Fruit fly (Drosophila melanogaster) whole organism, embryonic: Measurements from ENCODE around the gene Kdm3.

Experiments used
- Ada2b ChIP-seq: fragments of 200-800 bp; sonication (Bioruptor generic); IDR thresholded peaks from 2 replicates; pipeline ENCODE4 v1.3.6; 2022; ENCODE audit warnings: missing biosample characterization, missing genetic modification characterization
- Antp ChIP-seq: fragments of 200-800 bp; sonication (Bioruptor generic); optimal IDR thresholded peaks from 3 replicates; lab custom pipeline; 2016; ENCODE audit warnings: missing biosample characterization, missing genetic modification characterization
- CG10654 ChIP-seq: fragments of 200-800 bp; sonication (Bioruptor generic); optimal IDR thresholded peaks from 2 replicates; lab custom pipeline; 2016; ENCODE audit warnings: missing biosample characterization, missing genetic modification characterization
- CG10979 ChIP-seq: fragments of 200-800 bp; sonication (Bioruptor generic); optimal IDR thresholded peaks from 2 replicates; lab custom pipeline; 2018; ENCODE audit warnings: missing biosample characterization, mild to moderate bottlenecking, missing genetic modification characterization, moderate library complexity
- CG11085 ChIP-seq: fragments of 200-800 bp; sonication (Bioruptor generic); IDR thresholded peaks from 2 replicates; pipeline ENCODE4 v1.3.6; 2022; ENCODE audit warnings: missing biosample characterization, missing genetic modification characterization
- CG11093 ChIP-seq: fragments of 200-800 bp; sonication (Bioruptor generic); IDR thresholded peaks from 3 replicates; pipeline ENCODE4 v1.3.6; 2022; ENCODE audit warnings: missing biosample characterization, missing genetic modification characterization
- CG12391 ChIP-seq: fragments of 200-800 bp; sonication (Bioruptor generic); optimal IDR thresholded peaks from 3 replicates; lab custom pipeline; 2018; ENCODE audit warnings: missing biosample characterization, mild to moderate bottlenecking, missing genetic modification characterization, moderate library complexity
- CG13894 ChIP-seq: fragments of 200-800 bp; sonication (Bioruptor generic); optimal IDR thresholded peaks from 3 replicates; lab custom pipeline; 2018; ENCODE audit warnings: missing biosample characterization, mild to moderate bottlenecking, missing genetic modification characterization, moderate library complexity
- CG1792 ChIP-seq: fragments of 200-800 bp; sonication (Bioruptor generic); optimal IDR thresholded peaks from 2 replicates; lab custom pipeline; 2016; ENCODE audit warnings: missing biosample characterization, missing genetic modification characterization
- CG18011 ChIP-seq: fragments of 200-800 bp; sonication (Bioruptor generic); optimal IDR thresholded peaks from 2 replicates; lab custom pipeline; 2017; ENCODE audit warnings: missing biosample characterization, missing genetic modification characterization, mild to moderate bottlenecking, moderate library complexity, missing genotype
- CG18764 ChIP-seq: fragments of 200-800 bp; sonication (Bioruptor generic); optimal IDR thresholded peaks from 3 replicates; lab custom pipeline; 2016; ENCODE audit warnings: missing biosample characterization, missing genetic modification characterization
- CG31224 ChIP-seq: fragments of 200-800 bp; sonication (Bioruptor generic); IDR thresholded peaks from 2 replicates; pipeline ENCODE4 v1.3.6; 2022; ENCODE audit warnings: missing biosample characterization, missing genetic modification characterization
- CG4707 ChIP-seq: fragments of 200-800 bp; sonication (Bioruptor generic); optimal IDR thresholded peaks from 2 replicates; lab custom pipeline; 2018; ENCODE audit warnings: missing biosample characterization, mild to moderate bottlenecking, missing genetic modification characterization, moderate library complexity
- CG7839 ChIP-seq: fragments of 200-800 bp; sonication (Bioruptor generic); optimal IDR thresholded peaks from 3 replicates; lab custom pipeline; 2018; ENCODE audit warnings: missing biosample characterization, mild to moderate bottlenecking, missing genetic modification characterization, moderate library complexity
- CG9215 ChIP-seq: fragments of 200-800 bp; sonication (Bioruptor generic); IDR thresholded peaks from 2 replicates; pipeline ENCODE4 v1.3.6; 2022; ENCODE audit warnings: missing biosample characterization, missing genetic modification characterization
- CHES-1-like ChIP-seq: fragments of 200-800 bp; sonication (Bioruptor generic); optimal IDR thresholded peaks from 2 replicates; lab custom pipeline; 2016; ENCODE audit warnings: missing biosample characterization, missing genetic modification characterization
- Dip2 ChIP-seq: fragments of 200-800 bp; sonication (Bioruptor generic); IDR thresholded peaks from 2 replicates; pipeline ENCODE4 v1.3.6; 2022; ENCODE audit warnings: missing biosample characterization, missing genetic modification characterization
- E2f1 ChIP-seq: fragments of 200-800 bp; sonication (Bioruptor generic); IDR thresholded peaks from 2 replicates; pipeline ENCODE4 v1.3.6; 2022; ENCODE audit warnings: missing biosample characterization, missing genetic modification characterization
- Elba2 ChIP-seq: fragments of 200-800 bp; sonication (Bioruptor generic); optimal IDR thresholded peaks from 3 replicates; lab custom pipeline; 2016; ENCODE audit warnings: missing biosample characterization, missing genetic modification characterization
- HmgD ChIP-seq: fragments of 200-800 bp; sonication (Bioruptor generic); optimal IDR thresholded peaks from 3 replicates; lab custom pipeline; 2016; ENCODE audit warnings: missing biosample characterization, missing genetic modification characterization
- Opbp ChIP-seq: fragments of 200-800 bp; sonication (Bioruptor generic); IDR thresholded peaks from 3 replicates; pipeline ENCODE4 v1.3.6; 2022; ENCODE audit warnings: missing biosample characterization, missing genetic modification characterization; ENCODE audit not compliant: partially characterized antibody
- Pdp1 ChIP-seq, 2 experiments: fragments of 200-800 bp; sonication (Bioruptor generic); optimal IDR thresholded peaks; 3 replicates each; lab custom pipeline; 2016; ENCODE audit warnings: missing biosample characterization in 2 of 2, missing genetic modification characterization in 2 of 2, mild to moderate bottlenecking in 1 of 2, moderate library complexity in 1 of 2
- Side ChIP-seq: fragments of 200-800 bp; sonication (Bioruptor generic); optimal IDR thresholded peaks from 2 replicates; lab custom pipeline; 2016; ENCODE audit warnings: missing biosample characterization, missing genetic modification characterization
- Six4 ChIP-seq: fragments of 200-800 bp; sonication (Bioruptor generic); optimal IDR thresholded peaks from 2 replicates; lab custom pipeline; 2016; ENCODE audit warnings: missing biosample characterization, missing genetic modification characterization
- Stat92E ChIP-seq, 3 experiments: fragments of >200 bp in 2 of 3; fragments of 200-800 bp in 1 of 3; sonication (Bioruptor generic) in 1 of 3; optimal IDR thresholded peaks; 2 replicates each; lab custom pipeline; 2017 to 2019; ENCODE audit warnings: missing biosample characterization in 3 of 3, missing genetic modification characterization in 3 of 3, mild to moderate bottlenecking in 1 of 3, moderate library complexity in 1 of 3
- Tbp ChIP-seq: fragments of >200 bp; optimal IDR thresholded peaks from 2 replicates; lab custom pipeline; 2018; ENCODE audit warnings: missing biosample characterization, missing genetic modification characterization
- br ChIP-seq: fragments of >200 bp; optimal IDR thresholded peaks from 2 replicates; lab custom pipeline; 2017
- cg ChIP-seq: fragments of 200-800 bp; sonication (Bioruptor generic); optimal IDR thresholded peaks from 3 replicates; lab custom pipeline; 2019; ENCODE audit warnings: missing biosample characterization, mild to moderate bottlenecking, missing genetic modification characterization, moderate library complexity
- crol ChIP-seq: fragments of 200-800 bp; sonication (Bioruptor generic); IDR thresholded peaks from 2 replicates; pipeline ENCODE4 v1.3.6; 2022; ENCODE audit warnings: missing biosample characterization, missing genetic modification characterization
- dmrt99B ChIP-seq: fragments of 200-800 bp; sonication (Bioruptor generic); optimal IDR thresholded peaks from 2 replicates; lab custom pipeline; 2018; ENCODE audit warnings: missing biosample characterization, mild to moderate bottlenecking, missing genetic modification characterization, moderate library complexity
- fru ChIP-seq: fragments of >200 bp; optimal IDR thresholded peaks from 2 replicates; lab custom pipeline; 2017
- gem ChIP-seq: fragments of 200-800 bp; sonication (Bioruptor generic); optimal IDR thresholded peaks from 2 replicates; lab custom pipeline; 2019; ENCODE audit warnings: missing biosample characterization, mild to moderate bottlenecking, missing genetic modification characterization, moderate library complexity
- gsb-n ChIP-seq: fragments of 200-800 bp; sonication (Bioruptor generic); optimal IDR thresholded peaks from 3 replicates; lab custom pipeline; 2018; ENCODE audit warnings: missing biosample characterization, mild to moderate bottlenecking, missing genetic modification characterization
- gt ChIP-seq: fragments of 200-800 bp; sonication (Bioruptor generic); IDR thresholded peaks from 2 replicates; pipeline ENCODE4 v1.3.6; 2022; ENCODE audit warnings: missing biosample characterization, missing genetic modification characterization
- her ChIP-seq: fragments of 200-800 bp; sonication (Bioruptor generic); optimal IDR thresholded peaks from 2 replicates; lab custom pipeline; 2016; ENCODE audit warnings: missing biosample characterization, missing genetic modification characterization
- lilli ChIP-seq: fragments of 200-800 bp; sonication (Bioruptor generic); optimal IDR thresholded peaks from 3 replicates; lab custom pipeline; 2016; ENCODE audit warnings: missing biosample characterization, missing genetic modification characterization
- pfk ChIP-seq: fragments of 200-800 bp; sonication (Bioruptor generic); optimal IDR thresholded peaks from 2 replicates; lab custom pipeline; 2018; ENCODE audit warnings: missing biosample characterization, mild to moderate bottlenecking, missing genetic modification characterization, moderate library complexity
- pros ChIP-seq: fragments of 200-800 bp; sonication (Bioruptor generic); optimal IDR thresholded peaks from 3 replicates; lab custom pipeline; 2019; ENCODE audit warnings: missing biosample characterization, mild to moderate bottlenecking, missing genetic modification characterization, moderate library complexity
- run ChIP-seq: fragments of 200-800 bp; sonication (Bioruptor generic); optimal IDR thresholded peaks from 3 replicates; lab custom pipeline; 2018; ENCODE audit warnings: missing biosample characterization, mild to moderate bottlenecking, missing genetic modification characterization
- salm ChIP-seq: fragments of 200-800 bp; sonication (Bioruptor generic); optimal IDR thresholded peaks from 2 replicates; lab custom pipeline; 2018; ENCODE audit warnings: missing biosample characterization, mild to moderate bottlenecking, missing genetic modification characterization
- schlank ChIP-seq: fragments of 200-800 bp; sonication (Bioruptor generic); optimal IDR thresholded peaks from 2 replicates; lab custom pipeline; 2018; ENCODE audit warnings: missing biosample characterization, mild to moderate bottlenecking, missing genetic modification characterization
- sens-2 ChIP-seq: fragments of 200-800 bp; sonication (Bioruptor generic); IDR thresholded peaks from 2 replicates; pipeline ENCODE4 v1.3.6; 2022; ENCODE audit warnings: missing biosample characterization, missing genetic modification characterization
- shn ChIP-seq: fragments of 200-800 bp; sonication (Bioruptor generic); optimal IDR thresholded peaks from 3 replicates; lab custom pipeline; 2016; ENCODE audit warnings: missing biosample characterization, missing genetic modification characterization
- sisA ChIP-seq: fragments of 200-800 bp; sonication (Bioruptor generic); IDR thresholded peaks from 2 replicates; pipeline ENCODE4 v1.3.6; 2022; ENCODE audit warnings: missing biosample characterization, missing genetic modification characterization
- so ChIP-seq: fragments of 200-800 bp; sonication (Bioruptor generic); IDR thresholded peaks from 3 replicates; pipeline ENCODE4 v1.3.6; 2022; ENCODE audit warnings: missing biosample characterization, missing genetic modification characterization
- sqz ChIP-seq: fragments of 200-800 bp; sonication (Bioruptor generic); optimal IDR thresholded peaks from 3 replicates; lab custom pipeline; 2018; ENCODE audit warnings: missing biosample characterization, mild to moderate bottlenecking, missing genetic modification characterization
- ssp ChIP-seq: fragments of 200-800 bp; sonication (Bioruptor generic); IDR thresholded peaks from 2 replicates; pipeline ENCODE4 v1.3.6; 2022; ENCODE audit warnings: missing biosample characterization, missing genetic modification characterization
- stc ChIP-seq: fragments of 200-800 bp; sonication (Bioruptor generic); IDR thresholded peaks from 2 replicates; pipeline ENCODE4 v1.3.6; 2022; ENCODE audit warnings: missing biosample characterization, missing genetic modification characterization
- vnd ChIP-seq: fragments of 200-800 bp; sonication (Bioruptor generic); IDR thresholded peaks from 3 replicates; pipeline ENCODE4 v1.3.6; 2022; ENCODE audit warnings: missing biosample characterization, missing genetic modification characterization; ENCODE audit not compliant: partially characterized antibody
- wdn ChIP-seq: fragments of 200-800 bp; sonication (Bioruptor generic); IDR thresholded peaks from 2 replicates; pipeline ENCODE4 v1.3.6; 2022; ENCODE audit warnings: missing biosample characterization, missing genetic modification characterization
- zfh2 ChIP-seq: fragments of 200-800 bp; sonication (Bioruptor generic); optimal IDR thresholded peaks from 2 replicates; lab custom pipeline; 2016; ENCODE audit warnings: missing biosample characterization, missing genetic modification characterization

The Kdm3 gene

DNA sequence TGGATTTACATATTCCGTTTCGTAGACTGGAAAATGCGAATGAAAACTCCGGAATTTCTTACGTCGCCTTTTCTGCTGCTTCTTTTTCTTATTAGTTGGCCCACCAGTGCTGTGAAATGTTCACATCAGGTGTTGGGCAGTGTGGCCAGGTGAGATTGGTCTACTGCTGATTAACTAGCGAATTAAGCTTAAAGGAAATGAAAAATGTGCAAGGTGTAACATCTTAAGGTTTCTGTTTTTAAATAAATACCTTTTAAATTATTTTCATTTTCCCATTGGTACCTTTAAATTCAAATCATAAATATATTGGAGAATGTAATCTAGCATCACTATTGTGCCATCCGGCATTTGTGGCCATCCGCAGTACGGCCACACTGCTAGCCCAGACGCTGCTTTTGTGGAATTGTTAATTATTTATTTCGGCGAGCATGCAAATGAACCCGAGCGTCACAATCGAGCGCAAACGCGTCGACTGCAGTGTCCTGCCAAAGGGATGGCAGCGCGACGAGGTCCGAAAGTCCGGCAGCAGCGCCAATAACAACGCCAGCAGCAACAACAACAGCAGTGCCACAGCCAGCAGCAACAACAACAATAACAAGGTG, 43.7 kb downstream of the Kdm3 start, which contains the start of the genes AP-1mu and MBD-like (continued):
- TF ChIP-seq CG10654 (GFP tag; lab: Kevin White, UChicago): peak; percentile 9
- TF ChIP-seq CG10979 (tag; lab: Kevin White, UChicago): peak; percentile 45
- peak; percentile 11 for TF ChIP-seq CG13894 (tag; lab: Kevin White, UChicago)
- TF ChIP-seq vnd (GFP tag; lab: Robert Waterston, UW): no peak
- TF ChIP-seq CG18764 (GFP tag; lab: Kevin White, UChicago): peak; percentile 28
- peak; percentile 51 for TF ChIP-seq E2f1 (GFP tag; lab: Robert Waterston, UW)
- TF ChIP-seq zfh2 (GFP tag; lab: Kevin White, UChicago): peak; percentile 81
- TF ChIP-seq shn (GFP tag; lab: Kevin White, UChicago): peak; percentile 47
- TF ChIP-seq so: no peak
- peak; percentile 35; the same call in 1 of the 2 replicates for TF ChIP-seq ssp (GFP tag; lab: Robert Waterston, UW)
- no peak for TF ChIP-seq Tbp (GFP tag; lab: Kevin White, UChicago)
- no peak for TF ChIP-seq stc (GFP tag; lab: Robert Waterston, UW)
- peak; percentile 85 for TF ChIP-seq lilli (GFP tag; lab: Kevin White, UChicago)
- no peak for TF ChIP-seq dmrt99B (tag; lab: Kevin White, UChicago)
- peak; percentile 56 for TF ChIP-seq sisA (GFP tag; lab: Robert Waterston, UW)
- TF ChIP-seq CG11085 (GFP tag; lab: Robert Waterston, UW): no peak
- no peak for TF ChIP-seq Dip2 (GFP tag; lab: Robert Waterston, UW)
- TF ChIP-seq her (GFP tag; lab: Kevin White, UChicago): peak; percentile 9
- no peak for TF ChIP-seq CG18011 (GFP tag; lab: Kevin White, UChicago)
- no peak for TF ChIP-seq salm (tag; lab: Kevin White, UChicago)
- TF ChIP-seq CHES-1-like (GFP tag; lab: Kevin White, UChicago): peak; percentile 70
- TF ChIP-seq gem (tag; lab: Kevin White, UChicago): no peak
- no peak for TF ChIP-seq sens-2 (GFP tag; lab: Robert Waterston, UW)
- no peak for TF ChIP-seq fru (lab: Kevin White, UChicago)
- TF ChIP-seq pfk (GFP tag; lab: Kevin White, UChicago): no peak
- peak; percentile 79 for TF ChIP-seq CG12391
- TF ChIP-seq Elba2 (GFP tag; lab: Kevin White, UChicago): peak; percentile 99
- no peak for TF ChIP-seq CG4707 (GFP tag; lab: Kevin White, UChicago)
- no peak for TF ChIP-seq HmgD
- TF ChIP-seq CG11093 (GFP tag; lab: Robert Waterston, UW): peak; percentile 44; the same call in 1 of the 3 replicates
- no peak for TF ChIP-seq br (lab: Kevin White, UChicago)
- 0 out of 2 replicates have a peak, but pooled peaks have one; percentile 14 for TF ChIP-seq gt (GFP tag; lab: Robert Waterston, UW)
- TF ChIP-seq CG7839 (tag; lab: Kevin White, UChicago): peak; percentile 62
- TF ChIP-seq schlank (tag; lab: Kevin White, UChicago): no peak
- no peak for TF ChIP-seq gsb-n
- TF ChIP-seq Opbp (GFP tag; lab: Robert Waterston, UW): no peak
- TF ChIP-seq CG31224 (GFP tag; lab: Robert Waterston, UW): peak; percentile 49
- TF ChIP-seq CG9215 (GFP tag; lab: Robert Waterston, UW): peak; percentile 66
- TF ChIP-seq sqz: no peak
- no peak for TF ChIP-seq Stat92E (GFP tag; optimal IDR thresholded peaks at IDR 0.05; lab: Kevin White, UChicago)
- no peak for TF ChIP-seq cg (GFP tag; lab: Kevin White, UChicago)
- TF ChIP-seq crol (GFP tag; lab: Robert Waterston, UW): no peak
- TF ChIP-seq Six4: peak; percentile 20
- TF ChIP-seq Ada2b (GFP tag; lab: Robert Waterston, UW): 0 out of 2 replicates have a peak, but pooled peaks have one; percentile 18
- TF ChIP-seq run: no peak
- peak; percentile 63 for TF ChIP-seq Antp (GFP tag; lab: Kevin White, UChicago)
- TF ChIP-seq wdn (GFP tag; lab: Robert Waterston, UW): no peak
- no peak for TF ChIP-seq pros
- peak; percentile 66 for TF ChIP-seq CG1792 (GFP tag; lab: Kevin White, UChicago)
- TF ChIP-seq Pdp1 (GFP tag; optimal IDR thresholded peaks at IDR 0.05; lab: Kevin White, UChicago): peak; percentile 59 to 83
- TF ChIP-seq Side: peak; percentile 39
